Worm (Caenorhabditis elegans) whole organism, L4 larva: ENCODE measurements around the gene map-1.

Experiments used
- D1046.2 ChIP-seq: fragments of 200-800 bp; sonication (Bioruptor generic); IDR thresholded peaks from 2 replicates; pipeline ENCODE4 v1.3.6; 2022; ENCODE audit warnings: missing genetic modification characterization, missing compliant biosample characterization
- F10B5.3 ChIP-seq: sonication (generic microtip); optimal IDR thresholded peaks from 2 replicates; lab custom pipeline; 2016; ENCODE audit warnings: mild to moderate bottlenecking, missing genetic modification characterization, missing compliant biosample characterization
- R02D3.7 ChIP-seq: fragments of 150-350 bp; sonication (generic microtip); optimal IDR thresholded peaks from 3 replicates; lab custom pipeline; 2014; ENCODE audit warnings: missing biosample characterization, missing genetic modification characterization
- T26A8.4 ChIP-seq: fragments of 200-800 bp; sonication (Bioruptor generic); IDR thresholded peaks from 2 replicates; pipeline ENCODE4 v1.3.6; 2022; ENCODE audit warnings: missing genetic modification characterization, missing compliant biosample characterization
- Y5F2A.4 ChIP-seq: fragments of 200-800 bp; sonication (Bioruptor generic); optimal IDR thresholded peaks from 2 replicates; lab custom pipeline; 2018; ENCODE audit warnings: mild to moderate bottlenecking, missing genetic modification characterization, missing compliant biosample characterization
- aly-2 ChIP-seq: sonication (generic microtip); optimal IDR thresholded peaks from 2 replicates; lab custom pipeline; 2018; ENCODE audit warnings: missing biosample characterization, missing genetic modification characterization
- ama-1 ChIP-seq: fragments of 150-350 bp; optimal IDR thresholded peaks from 2 replicates; lab custom pipeline; 2014; ENCODE audit warnings: inconsistent platforms, mixed read lengths
- arid-1 ChIP-seq: fragments of 200-800 bp; sonication (Bioruptor generic); conservative IDR thresholded peaks from 2 replicates; pipeline ENCODE4 v1.3.6; 2022; ENCODE audit warnings: missing genetic modification reagents, missing genetic modification characterization, missing compliant biosample characterization
- attf-4 ChIP-seq: sonication (generic microtip); optimal IDR thresholded peaks from 3 replicates; lab custom pipeline; 2017; ENCODE audit warnings: missing biosample characterization, missing genetic modification characterization
- ceh-32 ChIP-seq: sonication (generic microtip); optimal IDR thresholded peaks from 2 replicates; lab custom pipeline; 2016; ENCODE audit warnings: mild to moderate bottlenecking, missing genetic modification characterization, missing compliant biosample characterization; ENCODE audit not compliant: poor library complexity
- daf-12 ChIP-seq: fragments of 150-350 bp; optimal IDR thresholded peaks from 2 replicates; lab custom pipeline; 2014; ENCODE audit warnings: missing biosample characterization, missing genetic modification reagents, missing genetic modification characterization
- daf-16 ChIP-seq, 3 experiments: sonication (generic microtip); optimal IDR thresholded peaks; 2 replicates each; lab custom pipeline; 2016 to 2017; ENCODE audit warnings: missing genetic modification characterization in 3 of 3, missing genetic modification reagents in 3 of 3, mild to moderate bottlenecking in 2 of 3, missing compliant biosample characterization in 2 of 3, missing biosample characterization in 1 of 3, moderate library complexity in 1 of 3
- dmd-6 ChIP-seq: fragments of 200-800 bp; sonication (Bioruptor generic); IDR thresholded peaks from 2 replicates; pipeline ENCODE4 v1.3.6; 2022; ENCODE audit warnings: missing genetic modification reagents, missing genetic modification characterization, missing compliant biosample characterization
- dve-1 ChIP-seq: sonication (generic microtip); optimal IDR thresholded peaks from 2 replicates; lab custom pipeline; 2017; ENCODE audit warnings: antibody characterized with exemption, mild to moderate bottlenecking, missing genetic modification characterization, missing compliant biosample characterization; ENCODE audit not compliant: insufficient read depth
- fkh-10 ChIP-seq: fragments of 150-350 bp; optimal IDR thresholded peaks from 2 replicates; lab custom pipeline; 2014; ENCODE audit warnings: missing biosample characterization, missing genetic modification reagents, missing genetic modification characterization
- hif-1 ChIP-seq, 2 experiments: sonication (generic microtip); optimal IDR thresholded peaks; 2 replicates each; lab custom pipeline; 2016 to 2017; ENCODE audit warnings: missing compliant biosample characterization in 2 of 2, missing genetic modification characterization in 2 of 2, missing genetic modification reagents in 2 of 2, missing genotype in 2 of 2, mild to moderate bottlenecking in 1 of 2
- hlh-11 ChIP-seq: fragments of 200-800 bp; sonication (Bioruptor generic); optimal IDR thresholded peaks from 2 replicates; lab custom pipeline; 2018; ENCODE audit warnings: mild to moderate bottlenecking, missing genetic modification characterization, missing compliant biosample characterization
- hlh-30 ChIP-seq: sonication (generic microtip); optimal IDR thresholded peaks from 2 replicates; lab custom pipeline; 2017; ENCODE audit warnings: antibody characterized with exemption, mild to moderate bottlenecking, missing genetic modification characterization, missing compliant biosample characterization; ENCODE audit not compliant: insufficient read depth
- jun-1 ChIP-seq: fragments of 150-350 bp; optimal IDR thresholded peaks from 2 replicates; lab custom pipeline; 2014; ENCODE audit warnings: missing biosample characterization, missing genetic modification reagents, missing genetic modification characterization
- madf-9 ChIP-seq: fragments of 200-800 bp; sonication (Bioruptor generic); conservative IDR thresholded peaks from 2 replicates; pipeline ENCODE4 v1.3.6; 2022; ENCODE audit warnings: missing genetic modification reagents, missing genetic modification characterization, missing compliant biosample characterization
- mdl-1 ChIP-seq, 2 experiments: fragments of 150-350 bp in 1 of 2; sonication (generic microtip) in 1 of 2; optimal IDR thresholded peaks; 2 replicates each; lab custom pipeline; 2014 to 2017; ENCODE audit warnings: missing biosample characterization in 2 of 2, missing genetic modification characterization in 2 of 2
- mep-1 ChIP-seq: fragments of 150-350 bp; sonication (generic microtip); optimal IDR thresholded peaks from 3 replicates; lab custom pipeline; 2014; ENCODE audit warnings: missing biosample characterization, missing genetic modification characterization
- mes-2 ChIP-seq: sonication (generic microtip); optimal IDR thresholded peaks from 2 replicates; lab custom pipeline; 2016; ENCODE audit warnings: missing genotype, mild to moderate bottlenecking, missing genetic modification characterization, missing compliant biosample characterization; ENCODE audit not compliant: poor library complexity, severe bottlenecking
- nhr-102 ChIP-seq: sonication (generic microtip); optimal IDR thresholded peaks from 2 replicates; lab custom pipeline; 2016; ENCODE audit warnings: mild to moderate bottlenecking, missing genetic modification characterization, moderate library complexity, missing compliant biosample characterization
- nhr-11 ChIP-seq: fragments of 150-350 bp; optimal IDR thresholded peaks from 2 replicates; lab custom pipeline; 2014; ENCODE audit warnings: missing biosample characterization, missing genetic modification characterization
- nhr-25 ChIP-seq: sonication (generic microtip); optimal IDR thresholded peaks from 2 replicates; lab custom pipeline; 2017; ENCODE audit warnings: missing genetic modification characterization, mild to moderate bottlenecking, missing compliant biosample characterization, antibody characterized with exemption, moderate library complexity, borderline replicate concordance; ENCODE audit not compliant: insufficient read depth
- nhr-28 ChIP-seq: fragments of 150-350 bp; optimal IDR thresholded peaks from 2 replicates; lab custom pipeline; 2014; ENCODE audit warnings: missing biosample characterization, missing genetic modification characterization
- nhr-6 ChIP-seq: fragments of 150-350 bp; optimal IDR thresholded peaks from 2 replicates; lab custom pipeline; 2014; ENCODE audit warnings: missing biosample characterization, missing genetic modification characterization
- nhr-76 ChIP-seq: fragments of 150-350 bp; optimal IDR thresholded peaks from 2 replicates; lab custom pipeline; 2014; ENCODE audit warnings: missing biosample characterization, missing genetic modification characterization
- pqm-1 ChIP-seq: sonication (generic microtip); optimal IDR thresholded peaks from 2 replicates; lab custom pipeline; 2017; ENCODE audit warnings: missing biosample characterization, missing genetic modification characterization
- snpc-1.2 ChIP-seq: fragments of 200-800 bp; sonication (Bioruptor generic); IDR thresholded peaks from 2 replicates; pipeline ENCODE4 v1.3.6; 2022; ENCODE audit warnings: missing genetic modification reagents, missing genetic modification characterization, missing compliant biosample characterization
- tag-97 ChIP-seq: fragments of 200-800 bp; sonication (Bioruptor generic); IDR thresholded peaks from 2 replicates; pipeline ENCODE4 v1.3.6; 2022; ENCODE audit warnings: missing genetic modification characterization, missing compliant biosample characterization
- zip-2 ChIP-seq: fragments of 150-350 bp; optimal IDR thresholded peaks from 2 replicates; lab custom pipeline; 2014; ENCODE audit warnings: missing biosample characterization, missing genetic modification characterization

map-1 gene

ce11 chrIV:3725361-3725760 is 38.7 kb upstream of the map-1 start, which contains the start of gene Y37E11AM.2:
Gene Y37E11AM.2, minus strand, starts transcription at chrIV:3725461.
- TF ChIP-seq nhr-25, result no peak
- no peak for TF ChIP-seq R02D3.7
- TF ChIP-seq madf-9 (GFP tag; lab: Robert Waterston, UW), result no peak
- TF ChIP-seq nhr-76 (tag; lab: Kevin White, UChicago), result no peak
- TF ChIP-seq attf-4 (tag; lab: Kevin White, UChicago), result no peak
- no peak for TF ChIP-seq nhr-6 (tag; lab: Kevin White, UChicago)
- TF ChIP-seq jun-1 (tag; lab: Kevin White, UChicago), result no peak
- no peak for TF ChIP-seq aly-2 (tag; lab: Kevin White, UChicago)
- no peak for TF ChIP-seq snpc-1.2 (GFP tag; lab: Robert Waterston, UW)

ce11 chrIV:3722690-3723089 is 36.0 kb upstream of the map-1 start, which contains the start of gene Y37E11AM.4:
Gene Y37E11AM.4, minus strand, starts transcription at chrIV:3722790.
- TF ChIP-seq mes-2 (tag; lab: Kevin White, UChicago) (no peak), madf-9 (GFP tag; lab: Robert Waterston, UW) (no peak), zip-2 (tag; lab: Kevin White, UChicago) (no peak), Y5F2A.4 (no peak), fkh-10 (GFP tag; lab: Kevin White, UChicago) (no peak), nhr-76 (tag; lab: Kevin White, UChicago) (no peak), mep-1 (no peak), dve-1 (tag; lab: Kevin White, UChicago) (no peak), daf-16 (GFP tag; optimal IDR thresholded peaks at IDR 0.05; lab: Kevin White, UChicago) (no peak), daf-16 (tag; optimal IDR thresholded peaks at IDR 0.05; lab: Kevin White, UChicago) (no peak), T26A8.4 (GFP tag; lab: Robert Waterston, UW) (no peak), nhr-28 (tag; lab: Kevin White, UChicago) (no peak), arid-1 (GFP tag; lab: Robert Waterston, UW) (no peak), hif-1 (tag; optimal IDR thresholded peaks at IDR 0.05; lab: Kevin White, UChicago) (no peak), hlh-11 (tag; lab: Kevin White, UChicago) (no peak)

ce11 chrIV:3721973-3722372 is 35.3 kb upstream of the map-1 start:
- TF ChIP-seq dmd-6 (GFP tag; lab: Robert Waterston, UW), result 0 out of 2 replicates have a peak, but pooled peaks have one; percentile 15
- no peak for TF ChIP-seq ama-1 (lab: Kevin White, UChicago)
- no peak for TF ChIP-seq ceh-32
- TF ChIP-seq daf-16 (GFP tag; optimal IDR thresholded peaks at IDR 0.05; lab: Kevin White, UChicago), result no peak
- peak; percentile 57 for TF ChIP-seq daf-16 (tag; optimal IDR thresholded peaks at IDR 0.05; lab: Kevin White, UChicago)
- peak; percentile 20 for TF ChIP-seq pqm-1
- TF ChIP-seq dve-1 (tag; lab: Kevin White, UChicago), result peak; percentile 32
- TF ChIP-seq nhr-28 (tag; lab: Kevin White, UChicago), result peak; percentile 16

- TF ChIP-seq daf-12 (tag; lab: Kevin White, UChicago) (no peak), D1046.2 (GFP tag; lab: Robert Waterston, UW) (no peak), hlh-30 (tag; lab: Kevin White, UChicago) (no peak), zip-2 (tag; lab: Kevin White, UChicago) (no peak), tag-97 (GFP tag; lab: Robert Waterston, UW) (no peak), hlh-11 (tag; lab: Kevin White, UChicago) (no peak), mdl-1 (tag; optimal IDR thresholded peaks at IDR 0.05; lab: Kevin White, UChicago) (no peak), F10B5.3 (tag; lab: Kevin White, UChicago) (no peak), daf-16 (GFP tag; optimal IDR thresholded peaks at IDR 0.05; lab: Kevin White, UChicago) (no peak), daf-16 (tag; optimal IDR thresholded peaks at IDR 0.05; lab: Kevin White, UChicago) (peak; percentile 34), nhr-102 (tag; lab: Kevin White, UChicago) (no peak), nhr-28 (tag; lab: Kevin White, UChicago) (peak; percentile 30), nhr-11 (tag; lab: Kevin White, UChicago) (no peak)
Measured at ce11 chrIV:3720644-3721043, 34.0 kb upstream of the map-1 start.
